Worm (Caenorhabditis elegans): ENCODE measurements around the gene sre-50.

The sre-50 gene

ce11 chrII:12339152-12339551 is 35.8 kb downstream of the sre-50 start:
- no peak for TF ChIP-seq atf-7 (tag; optimal IDR thresholded peaks at IDR 0.05)
- TF ChIP-seq nfyb-1 (GFP tag; IDR thresholded peaks at IDR 0.05): peak; percentile 98
- TF ChIP-seq K12H6.12 (tag; optimal IDR thresholded peaks at IDR 0.05): peak; percentile 0
- TF ChIP-seq madf-3 (GFP tag; IDR thresholded peaks at IDR 0.05): no peak
- TF ChIP-seq ama-1 (optimal IDR thresholded peaks at IDR 0.05): no peak
- TF ChIP-seq ama-1 (GFP tag; optimal IDR thresholded peaks at IDR 0.05): no peak
- TF ChIP-seq attf-3 (GFP tag; conservative IDR thresholded peaks at IDR 0.05): no peak
- TF ChIP-seq lin-40 (tag; optimal IDR thresholded peaks at IDR 0.05): peak; percentile 59
- TF ChIP-seq dpff-1 (tag; optimal IDR thresholded peaks at IDR 0.05): no peak
- no peak for TF ChIP-seq sdz-38 (tag; optimal IDR thresholded peaks at IDR 0.05)
- no peak for TF ChIP-seq madf-8 (GFP tag; conservative IDR thresholded peaks at IDR 0.05)
- peak; percentile 96 for TF ChIP-seq lir-1 (GFP tag; conservative IDR thresholded peaks at IDR 0.05)
- no peak for TF ChIP-seq attf-6 (GFP tag; IDR thresholded peaks at IDR 0.05)
- TF ChIP-seq sptf-2 (GFP tag; optimal IDR thresholded peaks at IDR 0.05): no peak
- no peak for TF ChIP-seq unc-130 (GFP tag; optimal IDR thresholded peaks at IDR 0.05)
- no peak for TF ChIP-seq zfh-2 (GFP tag; conservative IDR thresholded peaks at IDR 0.05)
- no peak for TF ChIP-seq D2030.7 (GFP tag; IDR thresholded peaks at IDR 0.05)
- no peak for TF ChIP-seq chd-7 (tag; optimal IDR thresholded peaks at IDR 0.05)
- no peak for TF ChIP-seq ztf-26 (tag; optimal IDR thresholded peaks at IDR 0.05)
- TF ChIP-seq hmg-1.2 (GFP tag; IDR thresholded peaks at IDR 0.05): peak; percentile 90
- no peak for TF ChIP-seq ztf-3 (GFP tag; optimal IDR thresholded peaks at IDR 0.05)
- no peak for TF ChIP-seq cebp-2 (GFP tag; IDR thresholded peaks at IDR 0.05)
- TF ChIP-seq F39B2.1 (GFP tag; IDR thresholded peaks at IDR 0.05): no peak
- no peak for TF ChIP-seq lsy-27 (tag; optimal IDR thresholded peaks at IDR 0.05; ENCODE audit: borderline replicate concordance, insufficient read depth)
- TF ChIP-seq tbx-9 (tag; optimal IDR thresholded peaks at IDR 0.05; ENCODE audit: borderline replicate concordance): no peak
- TF ChIP-seq dpl-1 (GFP tag; optimal IDR thresholded peaks at IDR 0.05): no peak
- TF ChIP-seq snpc-4 (GFP tag; optimal IDR thresholded peaks at IDR 0.05): no peak
- TF ChIP-seq snpc-4 (tag; optimal IDR thresholded peaks at IDR 0.05): peak in 2 of 4 experiments; percentile 13 to 37
- TF ChIP-seq gei-17 (GFP tag; optimal IDR thresholded peaks at IDR 0.05): no peak
- TF ChIP-seq lin-35 (GFP tag; optimal IDR thresholded peaks at IDR 0.05): peak in 1 of 3 experiments; percentile 10
- no peak for TF ChIP-seq B0035.1 (tag; optimal IDR thresholded peaks at IDR 0.05)
- TF ChIP-seq ceh-27 (GFP tag; optimal IDR thresholded peaks at IDR 0.05): peak; percentile 56

ce11 chrII:12339644-12340043 is 36.3 kb downstream of the sre-50 start, which contains the start of gene sop-2:
sop-2 (plus strand) TSS chrII:12339944.
- no peak for TF ChIP-seq lag-1 (GFP tag; IDR thresholded peaks at IDR 0.05)

ce11 chrII:12341566-12342223 is 38.4 kb downstream of the sre-50 start:
- TF ChIP-seq mcd-1 (GFP tag; IDR thresholded peaks at IDR 0.05) (peak; percentile 25; the same call in 1 of the 2 replicates), egrh-3 (GFP tag; IDR thresholded peaks at IDR 0.05) (peak; percentile 95), nfya-1 (tag; optimal IDR thresholded peaks at IDR 0.05; ENCODE audit: borderline replicate concordance, insufficient read depth) (no peak), tlf-1 (GFP tag; optimal IDR thresholded peaks at IDR 0.05) (no peak), zfh-2 (GFP tag; conservative IDR thresholded peaks at IDR 0.05) (peak; percentile 93)

Measured in whole organism, young adult.